Worm (Caenorhabditis elegans) whole organism, L2 larva: Measurements from ENCODE around the gene T24H10.5.

Source experiments
- ama-1 ChIP-seq: fragments of 150-350 bp; optimal IDR thresholded peaks from 2 replicates; lab custom pipeline; 2018; ENCODE audit warnings: inconsistent platforms
- ceh-82 ChIP-seq: fragments of 150-350 bp; optimal IDR thresholded peaks from 2 replicates; lab custom pipeline; 2014; ENCODE audit warnings: missing biosample characterization, missing genetic modification characterization
- lsy-2 ChIP-seq, 2 experiments: fragments of 150-350 bp in 1 of 2; sonication (generic microtip) in 1 of 2; optimal IDR thresholded peaks; 2 replicates each; lab custom pipeline; 2014 to 2017; ENCODE audit warnings: missing biosample characterization in 2 of 2, missing genetic modification characterization in 2 of 2
- unc-39 ChIP-seq: fragments of 150-350 bp; optimal IDR thresholded peaks from 2 replicates; lab custom pipeline; 2014; ENCODE audit warnings: missing biosample characterization, missing genetic modification characterization

DNA sequence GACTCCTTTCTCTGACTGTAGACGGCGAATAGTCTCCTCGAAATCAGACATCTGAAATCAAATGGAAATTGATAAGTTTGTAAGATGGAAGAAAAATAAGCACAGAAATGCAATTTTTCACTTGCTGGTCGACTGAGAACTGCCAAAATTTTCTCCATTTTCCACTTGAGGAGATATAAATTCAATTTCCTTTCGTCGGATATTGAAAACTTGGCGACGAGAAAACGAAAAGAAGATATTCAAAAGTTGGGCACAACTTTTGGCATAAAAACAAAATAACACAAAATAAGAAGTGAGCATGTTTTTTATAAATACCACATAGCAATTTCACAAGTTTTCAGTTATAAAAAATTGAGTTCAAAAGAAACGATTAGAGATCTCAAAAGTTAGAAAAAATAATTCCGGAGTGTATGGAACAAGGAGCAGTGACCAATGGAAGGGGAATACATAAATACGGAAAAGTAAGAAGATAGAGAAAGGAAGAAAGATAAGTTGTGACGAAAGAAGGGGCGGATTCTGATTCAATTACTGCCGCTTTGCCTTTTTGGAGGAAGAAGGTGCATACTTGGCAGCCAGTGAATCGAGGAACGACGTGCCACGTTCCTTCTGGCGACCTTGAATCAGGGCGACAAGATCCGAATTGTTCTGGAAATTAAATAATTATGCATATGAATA lies 6.3 kb downstream of the T24H10.5 start, which contains the start of gene dyrb-1:
- TF ChIP-seq ceh-82 (tag; lab: Kevin White, UChicago) (no peak), unc-39 (tag; lab: Kevin White, UChicago) (no peak), lsy-2 (tag; optimal IDR thresholded peaks at IDR 0.05; lab: Kevin White, UChicago) (no peak), ama-1 (lab: Kevin White, UChicago) (no peak)
